Worm (Caenorhabditis elegans): ENCODE data around the gene C45G9.14.

DNA sequence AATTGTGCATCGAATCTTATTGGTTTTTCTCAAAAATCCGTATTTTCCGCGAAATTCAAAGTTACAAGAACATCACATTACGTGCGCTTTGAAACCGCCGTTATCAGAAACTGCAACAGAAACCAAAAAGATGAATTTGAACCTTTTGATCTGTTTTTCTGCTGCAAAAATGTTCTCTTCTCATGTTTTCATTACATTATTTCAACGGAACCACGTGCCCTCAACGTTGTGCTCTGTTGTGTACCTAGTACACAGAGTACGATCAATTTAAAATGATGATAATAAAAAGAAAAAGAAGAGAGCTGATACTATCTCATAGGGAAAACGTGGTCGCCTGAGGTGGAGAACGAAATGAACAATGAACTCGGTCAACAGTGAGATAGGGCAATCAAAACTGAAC is 33.3 kb downstream of the C45G9.14 start:
- TF ChIP-seq lin-38 (GFP tag; IDR thresholded peaks at IDR 0.05) (0 out of 2 replicates have a peak, but pooled peaks have one; percentile 30), attf-4 (tag; optimal IDR thresholded peaks at IDR 0.05) (no peak), rbr-2 (tag; optimal IDR thresholded peaks at IDR 0.05) (no peak), ceh-20 (GFP tag; IDR thresholded peaks at IDR 0.05) (0 out of 2 replicates have a peak, but pooled peaks have one; percentile 38), zag-1 (tag; optimal IDR thresholded peaks at IDR 0.05) (no peak), aha-1 (tag) (no peak), ztf-11 (tag; optimal IDR thresholded peaks at IDR 0.05) (no peak)
